Worm (Caenorhabditis elegans) whole organism, young adult: ENCODE data around the gene str-238.

Experiments used
- C06A6.2 ChIP-seq: fragments of 200-800 bp; sonication (Bioruptor generic); conservative IDR thresholded peaks from 2 replicates; pipeline ENCODE4 v1.3.6; 2022; ENCODE audit warnings: missing genetic modification characterization, missing compliant biosample characterization
- C17E4.6 ChIP-seq: fragments of 200-800 bp; sonication (Bioruptor generic); IDR thresholded peaks from 2 replicates; pipeline ENCODE4 v1.3.6; 2022; ENCODE audit warnings: missing genetic modification reagents, missing genetic modification characterization, missing compliant biosample characterization
- F22D6.2 ChIP-seq: sonication (generic microtip); optimal IDR thresholded peaks from 2 replicates; lab custom pipeline; 2016; ENCODE audit warnings: mild to moderate bottlenecking, missing genetic modification characterization, missing compliant biosample characterization
- F39B2.1 ChIP-seq: fragments of 200-800 bp; sonication (Bioruptor generic); IDR thresholded peaks from 2 replicates; pipeline ENCODE4 v1.3.6; 2022; ENCODE audit warnings: missing genetic modification reagents, missing genetic modification characterization, missing compliant biosample characterization
- akir-1 ChIP-seq: fragments of 200-800 bp; sonication (Bioruptor generic); optimal IDR thresholded peaks from 2 replicates; lab custom pipeline; 2018; ENCODE audit warnings: mild to moderate bottlenecking, missing genetic modification characterization, moderate library complexity, missing compliant biosample characterization
- hrde-1 ChIP-seq: sonication (generic microtip); optimal IDR thresholded peaks from 2 replicates; lab custom pipeline; 2016; ENCODE audit warnings: missing genetic modification characterization, mild to moderate bottlenecking, missing compliant biosample characterization, moderate library complexity, missing genotype, missing genetic modification reagents, borderline replicate concordance
- pha-4 ChIP-seq: fragments of 150-350 bp; sonication (generic microtip); optimal IDR thresholded peaks from 2 replicates; lab custom pipeline; 2014; ENCODE audit warnings: missing biosample characterization, missing genetic modification reagents, missing genetic modification characterization

DNA sequence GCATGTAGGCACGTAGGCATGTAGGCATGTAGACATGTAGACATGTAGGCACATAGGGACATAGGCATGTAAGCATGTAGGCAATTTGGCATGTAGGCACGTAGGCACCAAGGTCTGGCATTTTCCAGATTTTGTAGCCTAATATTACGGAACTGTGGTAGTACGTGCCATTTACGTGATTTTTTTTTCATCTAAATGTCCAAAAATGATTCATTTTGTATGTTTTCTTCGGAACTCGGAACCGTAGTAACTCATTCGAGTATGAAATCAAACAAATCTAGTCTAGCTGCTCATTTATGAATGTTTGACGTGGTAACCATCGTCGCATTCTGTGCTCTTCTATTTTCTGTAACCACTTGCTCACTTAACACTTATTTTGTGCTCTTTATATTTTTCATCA, 13.5 kb downstream of the str-238 start, which contains the start of gene srbc-59:
- TF ChIP-seq F22D6.2 (tag; lab: Kevin White, UChicago) (no peak), akir-1 (no peak), C17E4.6 (GFP tag; lab: Robert Waterston, UW) (no peak), F39B2.1 (GFP tag; lab: Robert Waterston, UW) (no peak), pha-4 (tag; lab: Kevin White, UChicago) (no peak), C06A6.2 (GFP tag; lab: Robert Waterston, UW) (no peak), hrde-1 (tag; lab: Kevin White, UChicago) (no peak)
